Worm (Caenorhabditis elegans): ENCODE data around the gene ZK892.3.

ce11 chrII:10012490-10012889, 10.8 kb downstream of the ZK892.3 start:
- TF ChIP-seq flt-1 (GFP tag; IDR thresholded peaks at IDR 0.05) (no peak), med-1 (GFP tag; optimal IDR thresholded peaks at IDR 0.05; ENCODE audit: insufficient read depth) (no peak)

Data from whole organism, midembryonic.